Worm (Caenorhabditis elegans): ENCODE data around the gene Y47D7A.3.

Y47D7A.3 gene

ce11 chrV:4423087-4423486 lies 12.3 kb downstream of the Y47D7A.3 start:
- no peak for TF ChIP-seq med-1 (GFP tag; optimal IDR thresholded peaks at IDR 0.05; ENCODE audit: insufficient read depth)
- TF ChIP-seq ztf-29 (GFP tag; IDR thresholded peaks at IDR 0.05) = no peak
- TF ChIP-seq ref-1 (GFP tag; conservative IDR thresholded peaks at IDR 0.05) = no peak
- no peak for TF ChIP-seq cog-1 (tag; optimal IDR thresholded peaks at IDR 0.05)
- TF ChIP-seq klf-2 (GFP tag; conservative IDR thresholded peaks at IDR 0.05) = no peak
- no peak for TF ChIP-seq flt-1 (GFP tag; IDR thresholded peaks at IDR 0.05)
- TF ChIP-seq tab-1 (GFP tag; IDR thresholded peaks at IDR 0.05) = no peak
- TF ChIP-seq ztf-23 (GFP tag; IDR thresholded peaks at IDR 0.05) = no peak
- no peak for TF ChIP-seq T22C8.4 (GFP tag; IDR thresholded peaks at IDR 0.05)

ce11 chrV:4423860-4424401 lies 13.2 kb downstream of the Y47D7A.3 start, which contains the start of the genes Y47D7A.9 and Y47D7A.19:
Gene Y47D7A.9 (minus strand): TSS chrV:4423960.
Gene Y47D7A.19 (plus strand): TSS chrV:4424351.
- TF ChIP-seq tab-1 (GFP tag; IDR thresholded peaks at IDR 0.05) (no peak), cog-1 (tag; optimal IDR thresholded peaks at IDR 0.05) (no peak), med-1 (GFP tag; optimal IDR thresholded peaks at IDR 0.05; ENCODE audit: insufficient read depth) (no peak)

DNA sequence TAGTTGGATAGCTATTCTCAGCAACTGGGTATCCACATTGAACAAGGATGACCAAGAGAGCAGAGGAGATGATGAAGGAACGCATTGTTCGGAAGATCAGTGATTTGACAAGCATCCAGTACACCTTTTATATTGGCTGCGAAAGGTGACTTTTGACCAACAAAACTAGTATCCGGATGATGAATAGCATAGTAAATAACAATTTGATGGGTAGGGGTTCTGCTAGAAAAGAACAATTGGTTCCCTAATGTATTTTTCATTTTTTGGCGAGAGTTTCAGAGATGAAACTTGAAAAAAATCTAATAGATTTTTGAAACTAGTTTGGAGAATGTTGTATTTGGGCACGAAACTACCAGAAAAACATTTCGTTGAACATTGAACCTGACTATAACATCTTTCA lies 17.5 kb downstream of the Y47D7A.3 start, which contains the start of gene Y47D7A.11:
Y47D7A.11 (minus strand) TSS at position 101 of the 400 bp plus-strand sequence.
- TF ChIP-seq ztf-23 (GFP tag; IDR thresholded peaks at IDR 0.05) (no peak), T22C8.4 (GFP tag; IDR thresholded peaks at IDR 0.05) (no peak), cog-1 (tag; optimal IDR thresholded peaks at IDR 0.05) (no peak), klf-2 (GFP tag; conservative IDR thresholded peaks at IDR 0.05) (no peak), flt-1 (GFP tag; IDR thresholded peaks at IDR 0.05) (no peak), ztf-29 (GFP tag; IDR thresholded peaks at IDR 0.05) (no peak), tab-1 (GFP tag; IDR thresholded peaks at IDR 0.05) (no peak), med-1 (GFP tag; optimal IDR thresholded peaks at IDR 0.05; ENCODE audit: insufficient read depth) (no peak), ref-1 (GFP tag; conservative IDR thresholded peaks at IDR 0.05) (no peak)

DNA sequence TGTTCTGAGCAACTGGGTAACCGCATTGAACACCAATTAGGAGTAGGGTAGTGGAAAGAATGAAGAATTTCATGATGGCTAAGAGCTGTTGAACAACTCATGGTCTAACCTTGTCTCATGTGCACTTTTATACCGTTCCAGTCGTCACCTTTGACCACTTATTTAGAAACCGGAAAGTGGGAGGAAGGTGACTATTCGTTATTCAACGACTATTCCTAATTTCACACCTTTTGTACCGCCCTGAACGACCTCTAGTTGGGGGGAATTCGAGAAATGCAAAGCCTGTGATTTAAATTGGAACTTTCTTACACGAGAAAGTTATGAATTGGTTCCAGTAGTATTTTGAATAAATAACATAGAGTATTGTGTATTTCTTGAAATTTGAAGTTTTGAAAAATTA lies 18.8 kb downstream of the Y47D7A.3 start, which contains the start of gene Y47D7A.12:
Y47D7A.12 (minus strand) TSS at position 101 of the 400 bp plus-strand sequence.
- TF ChIP-seq ztf-23 (GFP tag; IDR thresholded peaks at IDR 0.05) = no peak
- TF ChIP-seq flt-1 (GFP tag; IDR thresholded peaks at IDR 0.05) = no peak
- TF ChIP-seq ref-1 (GFP tag; conservative IDR thresholded peaks at IDR 0.05) = no peak
- TF ChIP-seq cog-1 (tag; optimal IDR thresholded peaks at IDR 0.05) = no peak
- TF ChIP-seq med-1 (GFP tag; optimal IDR thresholded peaks at IDR 0.05; ENCODE audit: insufficient read depth) = no peak
- TF ChIP-seq klf-2 (GFP tag; conservative IDR thresholded peaks at IDR 0.05) = no peak
- TF ChIP-seq tab-1 (GFP tag; IDR thresholded peaks at IDR 0.05) = no peak
- TF ChIP-seq ztf-29 (GFP tag; IDR thresholded peaks at IDR 0.05) = no peak
- TF ChIP-seq T22C8.4 (GFP tag; IDR thresholded peaks at IDR 0.05) = no peak

DNA sequence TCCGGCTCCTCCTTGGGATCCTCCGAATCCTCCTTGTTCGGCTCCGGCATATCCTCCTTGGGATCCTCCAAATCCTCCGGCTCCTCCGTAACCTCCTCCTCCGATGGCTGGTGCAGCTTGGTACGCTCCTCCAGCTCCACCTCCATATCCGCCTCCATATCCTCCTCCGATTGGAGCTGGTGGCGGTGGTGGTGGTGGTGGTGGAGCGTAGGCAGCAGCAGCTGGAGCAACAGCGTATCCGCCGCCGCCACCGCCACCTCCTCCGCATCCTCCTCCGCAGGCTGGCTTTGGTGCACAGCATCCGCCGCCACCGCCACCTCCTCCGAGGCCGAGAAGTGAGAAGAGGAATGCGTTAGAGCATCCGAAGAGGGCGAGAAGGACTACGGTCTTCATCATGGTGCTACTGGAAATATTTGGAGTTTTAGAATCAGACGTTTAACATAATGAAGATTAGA lies 22.1 kb downstream of the Y47D7A.3 start, which contains the start of gene Y47D7A.15:
Y47D7A.15 (minus strand) TSS at position 405 of the 455 bp plus-strand sequence.
- no peak for TF ChIP-seq T22C8.4 (GFP tag; IDR thresholded peaks at IDR 0.05)
- 0 out of 2 replicates have a peak, but pooled peaks have one; percentile 39 for TF ChIP-seq flt-1 (GFP tag; IDR thresholded peaks at IDR 0.05)

- TF ChIP-seq ztf-23 (GFP tag; IDR thresholded peaks at IDR 0.05) (no peak), ztf-29 (GFP tag; IDR thresholded peaks at IDR 0.05) (no peak), cog-1 (tag; optimal IDR thresholded peaks at IDR 0.05) (no peak), T22C8.4 (GFP tag; IDR thresholded peaks at IDR 0.05) (no peak), med-1 (GFP tag; optimal IDR thresholded peaks at IDR 0.05; ENCODE audit: insufficient read depth) (no peak)
Measured at ce11 chrV:4435411-4435981, 24.8 kb downstream of the Y47D7A.3 start, which contains the start of gene Y47D7A.13. Gene Y47D7A.13 (minus strand): TSS chrV:4435927.

ce11 chrV:4437215-4437614 lies 26.5 kb downstream of the Y47D7A.3 start:
- TF ChIP-seq cog-1 (tag; optimal IDR thresholded peaks at IDR 0.05) (no peak), tab-1 (GFP tag; IDR thresholded peaks at IDR 0.05) (no peak), klf-2 (GFP tag; conservative IDR thresholded peaks at IDR 0.05) (no peak), med-1 (GFP tag; optimal IDR thresholded peaks at IDR 0.05; ENCODE audit: insufficient read depth) (no peak), ztf-23 (GFP tag; IDR thresholded peaks at IDR 0.05) (no peak), flt-1 (GFP tag; IDR thresholded peaks at IDR 0.05) (no peak), T22C8.4 (GFP tag; IDR thresholded peaks at IDR 0.05) (no peak), ztf-29 (GFP tag; IDR thresholded peaks at IDR 0.05) (no peak), ref-1 (GFP tag; conservative IDR thresholded peaks at IDR 0.05) (no peak)

DNA sequence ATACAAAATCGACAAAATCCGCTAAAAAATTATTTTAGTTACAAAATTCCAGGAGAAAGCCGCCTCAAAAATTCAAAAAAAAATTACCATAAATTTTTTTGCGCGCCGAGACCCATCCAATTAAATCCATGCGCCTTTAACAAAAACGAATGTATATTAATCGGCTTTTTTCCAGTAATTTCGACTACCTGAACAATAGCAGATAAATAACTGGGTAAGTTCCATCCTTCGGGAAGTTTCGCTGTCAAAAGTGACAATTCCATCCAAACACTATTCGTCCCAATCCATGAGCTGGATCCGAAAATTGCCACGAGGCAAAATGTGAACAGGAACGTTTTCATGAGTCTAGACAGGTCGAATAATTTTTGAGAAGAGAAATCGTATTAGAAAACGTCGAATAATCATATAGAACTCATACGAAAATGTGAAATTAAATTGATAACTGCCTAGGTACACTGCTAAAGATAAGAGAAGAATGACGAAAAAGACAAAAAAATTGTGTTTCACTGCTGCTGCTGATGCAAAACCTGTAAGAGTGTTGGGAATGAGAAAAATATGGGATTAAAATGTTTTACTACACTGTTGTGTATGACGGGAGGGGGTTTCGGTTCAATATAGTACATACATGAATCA lies 32.1 kb downstream of the Y47D7A.3 start, which contains the start of gene rft-1:
rft-1 (minus strand) TSS at position 475 of the 633 bp plus-strand sequence.
- TF ChIP-seq T22C8.4 (GFP tag; IDR thresholded peaks at IDR 0.05) = no peak
- TF ChIP-seq ztf-23 (GFP tag; IDR thresholded peaks at IDR 0.05) = no peak
- TF ChIP-seq tab-1 (GFP tag; IDR thresholded peaks at IDR 0.05) = no peak
- TF ChIP-seq flt-1 (GFP tag; IDR thresholded peaks at IDR 0.05) = no peak
- TF ChIP-seq cog-1 (tag; optimal IDR thresholded peaks at IDR 0.05) = no peak
- no peak for TF ChIP-seq ref-1 (GFP tag; conservative IDR thresholded peaks at IDR 0.05)
- no peak for TF ChIP-seq ztf-29 (GFP tag; IDR thresholded peaks at IDR 0.05)
- no peak for TF ChIP-seq med-1 (GFP tag; optimal IDR thresholded peaks at IDR 0.05; ENCODE audit: insufficient read depth)
- no peak for TF ChIP-seq klf-2 (GFP tag; conservative IDR thresholded peaks at IDR 0.05)

ce11 chrV:4447637-4448036 lies 36.9 kb downstream of the Y47D7A.3 start:
- TF ChIP-seq med-1 (GFP tag; optimal IDR thresholded peaks at IDR 0.05; ENCODE audit: insufficient read depth) (no peak), ztf-23 (GFP tag; IDR thresholded peaks at IDR 0.05) (no peak), flt-1 (GFP tag; IDR thresholded peaks at IDR 0.05) (no peak), T22C8.4 (GFP tag; IDR thresholded peaks at IDR 0.05) (no peak), ref-1 (GFP tag; conservative IDR thresholded peaks at IDR 0.05) (no peak), ztf-29 (GFP tag; IDR thresholded peaks at IDR 0.05) (no peak), tab-1 (GFP tag; IDR thresholded peaks at IDR 0.05) (no peak), klf-2 (GFP tag; conservative IDR thresholded peaks at IDR 0.05) (no peak), cog-1 (tag; optimal IDR thresholded peaks at IDR 0.05) (no peak)
